Worm (Caenorhabditis elegans) whole organism, L2 larva: Measurements from ENCODE around the gene clec-54.
"Not testable (repeated sequence)": the region's sequence is repeated elsewhere in the genome, so short reads cannot be mapped to it uniquely, and the experiment has no call there.

Experiments
- alr-1 ChIP-seq: fragments of 150-350 bp; optimal IDR thresholded peaks from 2 replicates; lab custom pipeline; 2014; ENCODE audit warnings: missing biosample characterization, missing genetic modification characterization
- blmp-1 ChIP-seq: sonication (generic microtip); optimal IDR thresholded peaks from 2 replicates; lab custom pipeline; 2017; ENCODE audit warnings: missing genetic modification characterization, mild to moderate bottlenecking, missing compliant biosample characterization, antibody characterized with exemption, moderate library complexity; ENCODE audit not compliant: insufficient read depth

- TF ChIP-seq alr-1 (tag; lab: Kevin White, UChicago); blmp-1: not testable (repeated sequence)
These were observed 13.6 kb upstream of the clec-54 start, which contains the start of gene F08H9.3 for ce11 chrV:14463087-14463486.
